Fruit fly (Drosophila melanogaster): ENCODE results near the gene Eip74EF.

Eip74EF gene

DNA sequence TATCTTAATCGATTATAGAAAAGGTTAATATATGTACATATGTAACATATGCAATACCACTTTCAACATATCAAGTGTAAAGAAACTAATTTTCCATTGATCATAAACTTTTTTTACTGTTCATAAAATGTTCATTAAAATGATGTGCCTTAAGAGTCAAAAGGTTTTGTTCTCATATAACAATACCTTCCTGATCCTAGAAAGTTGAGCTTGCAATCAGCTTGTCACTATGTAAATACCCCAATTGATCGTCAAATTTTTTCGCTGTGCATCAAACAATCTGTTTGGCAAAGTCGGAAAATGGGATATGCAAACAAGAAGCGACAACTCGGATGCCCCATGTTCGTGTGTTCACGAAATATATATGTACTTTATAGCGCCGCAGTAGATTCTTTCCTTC, 29.1 kb downstream of the Eip74EF start:
- TF ChIP-seq sens (GFP tag): peak; percentile 55
- no peak for TF ChIP-seq Bdp1 (GFP tag; optimal IDR thresholded peaks at IDR 0.05)

DNA sequence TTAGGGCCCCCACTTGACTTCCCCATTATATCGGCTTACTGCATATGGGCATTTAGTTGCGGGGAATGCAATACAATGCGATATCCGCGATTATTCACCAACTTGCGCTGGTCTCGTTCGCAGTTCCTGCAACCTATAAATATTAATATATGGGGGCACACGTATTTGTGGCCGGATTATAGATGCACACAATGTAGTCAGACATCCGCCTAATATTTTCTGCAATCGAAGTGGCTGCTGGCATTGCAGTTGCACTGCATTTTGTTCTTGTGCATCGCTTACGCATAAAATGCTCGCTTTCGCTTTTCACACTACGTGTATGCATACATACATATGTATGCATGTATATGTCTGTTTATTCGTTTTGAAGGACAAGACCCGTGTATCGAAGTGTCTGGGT, 30.4 kb downstream of the Eip74EF start:
- TF ChIP-seq Ets65A (GFP tag) (peak; percentile 59), onecut (GFP tag; IDR thresholded peaks at IDR 0.05) (no peak)

DNA sequence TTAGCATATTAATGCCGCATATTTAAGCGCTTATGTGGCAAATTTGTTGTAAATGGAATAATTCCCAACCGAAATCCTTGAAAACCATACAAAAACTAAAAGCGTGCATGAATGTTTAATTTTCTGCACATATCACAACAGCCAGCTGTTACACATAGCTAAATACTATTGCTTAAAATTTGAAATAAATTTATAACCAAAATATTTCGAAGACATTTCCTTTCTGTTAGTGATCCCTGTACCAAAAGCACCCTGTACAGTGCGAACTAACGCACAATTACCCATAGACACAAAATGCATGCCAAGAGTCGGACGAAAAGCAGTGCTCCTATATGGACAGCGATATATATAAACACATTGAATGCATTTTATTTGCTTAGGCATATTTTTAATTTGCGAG, 31.2 kb downstream of the Eip74EF start:
- TF ChIP-seq Drgx (GFP tag; IDR thresholded peaks at IDR 0.05) (peak; percentile 40; the same call in 1 of the 2 replicates), Doc3 (GFP tag; IDR thresholded peaks at IDR 0.05; ENCODE audit: partially characterized antibody) (no peak), CG17328 (GFP tag; IDR thresholded peaks at IDR 0.05) (no peak), bsh (GFP tag; optimal IDR thresholded peaks at IDR 0.05) (peak in 1 of 2 experiments; percentile 17), crp (GFP tag; optimal IDR thresholded peaks at IDR 0.05) (no peak), ro (GFP tag; IDR thresholded peaks at IDR 0.05) (no peak), Ets65A (GFP tag) (peak; percentile 79), lola (GFP tag; optimal IDR thresholded peaks at IDR 0.05) (no peak), Vsx1 (GFP tag; optimal IDR thresholded peaks at IDR 0.05) (no peak), chn (GFP tag; optimal IDR thresholded peaks at IDR 0.05) (no peak), CHES-1-like (GFP tag; optimal IDR thresholded peaks at IDR 0.05) (no peak), CG3281 (GFP tag; optimal IDR thresholded peaks at IDR 0.05) (no peak), CG8944 (GFP tag; optimal IDR thresholded peaks at IDR 0.05) (no peak), CG33213 (GFP tag; optimal IDR thresholded peaks at IDR 0.05) (no peak), CkIIα-i1 (GFP tag; IDR thresholded peaks at IDR 0.05) (no peak), CG12769 (tag; optimal IDR thresholded peaks at IDR 0.05) (no peak), Hand (GFP tag; optimal IDR thresholded peaks at IDR 0.05) (no peak), Pdp1 (GFP tag; optimal IDR thresholded peaks at IDR 0.05) (no peak), CG1602 (GFP tag; optimal IDR thresholded peaks at IDR 0.05) (no peak), ac (GFP tag; optimal IDR thresholded peaks at IDR 0.05) (no peak), CG17829 (tag; optimal IDR thresholded peaks at IDR 0.05) (no peak), CG7839 (tag; optimal IDR thresholded peaks at IDR 0.05) (no peak), inv (GFP tag; IDR thresholded peaks at IDR 0.05; ENCODE audit: partially characterized antibody) (no peak)

DNA sequence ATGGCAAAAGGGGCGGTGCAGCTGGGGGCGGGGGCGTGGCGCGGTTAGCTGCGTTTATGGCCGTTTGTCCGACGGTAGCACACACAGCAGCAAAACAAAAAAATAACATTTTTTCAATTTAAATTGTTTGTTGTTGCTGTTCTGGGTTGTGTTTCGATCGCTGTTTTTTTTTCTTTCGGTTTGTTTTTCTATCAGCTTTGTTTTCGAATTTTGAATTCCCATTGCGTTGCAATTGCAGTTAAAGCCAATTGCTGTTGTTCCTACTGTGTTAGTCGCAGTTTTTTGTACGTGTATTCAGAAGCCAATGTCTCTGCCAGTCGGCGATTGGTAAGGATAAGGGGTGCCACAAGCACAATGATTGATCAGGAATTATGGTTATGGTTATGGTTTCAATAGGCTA, 31.8 kb downstream of the Eip74EF start:
- TF ChIP-seq CG7372 (GFP tag; IDR thresholded peaks at IDR 0.05) (no peak), CHES-1-like (GFP tag; optimal IDR thresholded peaks at IDR 0.05) (no peak), ara (GFP tag; IDR thresholded peaks at IDR 0.05) (no peak), Drgx (GFP tag; IDR thresholded peaks at IDR 0.05) (peak; percentile 43; the same call in 1 of the 2 replicates), trh (GFP tag; optimal IDR thresholded peaks at IDR 0.05) (no peak), Ets65A (GFP tag) (peak; percentile 4), al (GFP tag; IDR thresholded peaks at IDR 0.05) (no peak)

DNA sequence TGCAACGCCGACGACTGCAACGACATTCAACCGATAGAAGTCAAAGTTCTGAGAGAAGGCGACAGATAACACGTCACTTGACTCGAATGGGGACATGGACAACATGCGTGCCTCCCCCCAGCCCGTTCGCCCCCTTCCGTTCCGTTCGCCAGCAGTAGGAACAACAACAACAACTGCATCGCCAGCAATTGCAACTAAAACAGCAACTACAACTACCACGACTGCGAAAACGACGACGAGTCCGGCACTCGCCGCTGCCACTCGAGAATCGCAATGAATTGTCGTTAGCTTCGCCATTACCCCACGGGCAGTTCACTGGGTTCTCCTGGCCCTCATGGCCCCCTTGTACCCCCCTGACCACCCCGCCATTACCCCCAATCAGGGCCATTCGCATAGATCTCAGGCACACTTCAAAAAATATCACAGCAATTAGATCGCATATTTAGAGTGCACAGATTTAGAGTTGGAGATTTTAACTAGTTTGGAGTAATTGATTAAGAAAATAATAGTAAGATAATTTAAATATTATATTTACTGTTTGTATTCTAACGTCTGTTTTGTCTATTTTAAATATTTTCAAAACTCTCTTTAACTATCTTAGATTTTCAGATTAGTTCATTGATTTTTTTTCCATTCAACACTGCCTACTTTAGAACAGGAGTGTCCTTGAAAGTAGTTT, 32.6 kb downstream of the Eip74EF start:
- TF ChIP-seq pum (GFP tag; optimal IDR thresholded peaks at IDR 0.05) (no peak), croc (GFP tag; conservative IDR thresholded peaks at IDR 0.05) (no peak), NFAT (GFP tag; IDR thresholded peaks at IDR 0.05) (no peak), CG17802 (tag; optimal IDR thresholded peaks at IDR 0.05) (no peak), nmo (GFP tag; optimal IDR thresholded peaks at IDR 0.05) (no peak), CG7271 (tag; optimal IDR thresholded peaks at IDR 0.05) (no peak), CG9215 (GFP tag; IDR thresholded peaks at IDR 0.05) (0 out of 2 replicates have a peak, but pooled peaks have one; percentile 7), chm (GFP tag; IDR thresholded peaks at IDR 0.05) (no peak), dysf (GFP tag; IDR thresholded peaks at IDR 0.05) (0 out of 3 replicates have a peak, but pooled peaks have one; percentile 10), pfk (GFP tag; optimal IDR thresholded peaks at IDR 0.05) (no peak), CoRest (tag; optimal IDR thresholded peaks at IDR 0.05) (no peak), CG10147 (GFP tag; optimal IDR thresholded peaks at IDR 0.05) (no peak), MESR4 (GFP tag; optimal IDR thresholded peaks at IDR 0.05) (no peak), Drgx (GFP tag; IDR thresholded peaks at IDR 0.05) (peak; percentile 30; the same call in 1 of the 2 replicates), Fer2 (tag; optimal IDR thresholded peaks at IDR 0.05) (no peak)
